Worm (Caenorhabditis elegans) whole organism, L1 larva: ENCODE results near the gene T21B4.3.

Source experiments
- nhr-47 ChIP-seq: sonication (generic microtip); optimal IDR thresholded peaks from 2 replicates; lab custom pipeline; 2016; ENCODE audit warnings: mild to moderate bottlenecking, missing genetic modification characterization, moderate library complexity, missing compliant biosample characterization
- nhr-76 ChIP-seq: sonication (generic microtip); optimal IDR thresholded peaks from 2 replicates; lab custom pipeline; 2017; ENCODE audit warnings: missing biosample characterization, missing genetic modification characterization
- nhr-84 ChIP-seq: sonication (generic microtip); optimal IDR thresholded peaks from 2 replicates; lab custom pipeline; 2017; ENCODE audit warnings: missing biosample characterization, missing genetic modification characterization
- zag-1 ChIP-seq: fragments of 150-350 bp; optimal IDR thresholded peaks from 2 replicates; lab custom pipeline; 2014; ENCODE audit warnings: missing biosample characterization, missing genetic modification characterization

- TF ChIP-seq nhr-84 (tag; lab: Kevin White, UChicago) (no peak), nhr-47 (no peak), zag-1 (tag; lab: Kevin White, UChicago) (no peak), nhr-76 (tag; lab: Kevin White, UChicago) (no peak)
These were observed 40.2 kb downstream of the T21B4.3 start, which contains the start of gene sre-32 for ce11 chrII:12456633-12457032.
